Worm (Caenorhabditis elegans): ENCODE data around the gene R07H5.11.
A peak's percentile ranks its signal among the peaks of the same experiment; 100 is the strongest.
"Not testable (repeated sequence)": the region's sequence is repeated elsewhere in the genome, so short reads cannot be mapped to it uniquely, and the experiment has no call there.

Gene R07H5.11

DNA sequence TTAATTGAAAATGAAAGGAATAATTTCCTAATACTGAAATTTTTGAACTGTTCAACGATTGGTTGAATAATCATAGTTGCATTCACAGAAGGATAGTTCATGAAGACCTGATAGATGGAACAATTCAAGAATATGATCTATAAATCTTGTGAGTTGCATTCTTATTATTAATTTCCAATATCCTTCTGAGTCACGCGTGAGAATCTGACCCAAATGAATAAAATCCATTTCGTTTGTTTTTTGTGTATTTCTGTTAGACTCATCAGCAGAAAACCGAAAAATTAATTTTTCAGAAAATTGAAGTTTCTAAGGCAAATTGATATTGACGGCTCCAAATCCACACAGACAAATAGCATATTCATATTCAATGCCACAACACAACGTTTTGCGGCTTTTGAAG lies 13.2 kb upstream of the R07H5.11 start, which contains the start of gene fbxb-79:
Gene fbxb-79 (minus strand): TSS at position 101 of the 400 bp plus-strand sequence.
- TF ChIP-seq unc-62 (GFP tag; optimal IDR thresholded peaks at IDR 0.05): no peak
- TF ChIP-seq blmp-1 (tag; optimal IDR thresholded peaks at IDR 0.05): no peak
- no peak for TF ChIP-seq nhr-28 (tag; optimal IDR thresholded peaks at IDR 0.05)
- TF ChIP-seq ham-2 (GFP tag; optimal IDR thresholded peaks at IDR 0.05): no peak
- no peak for TF ChIP-seq nhr-12 (tag; optimal IDR thresholded peaks at IDR 0.05)
- no peak for TF ChIP-seq sptf-1 (tag; optimal IDR thresholded peaks at IDR 0.05)
- no peak for TF ChIP-seq drap-1 (GFP tag; optimal IDR thresholded peaks at IDR 0.05)
- no peak for TF ChIP-seq lsy-2 (tag; optimal IDR thresholded peaks at IDR 0.05)
- TF ChIP-seq unc-120 (tag; optimal IDR thresholded peaks at IDR 0.05; ENCODE audit: poor library complexity, severe bottlenecking): no peak
- no peak for TF ChIP-seq tbx-8 (GFP tag; optimal IDR thresholded peaks at IDR 0.05)
- TF ChIP-seq nhr-76 (tag; optimal IDR thresholded peaks at IDR 0.05): no peak
- TF ChIP-seq ceh-83 (GFP tag; optimal IDR thresholded peaks at IDR 0.05): no peak
- no peak for TF ChIP-seq cnd-1 (tag; optimal IDR thresholded peaks at IDR 0.05)

DNA sequence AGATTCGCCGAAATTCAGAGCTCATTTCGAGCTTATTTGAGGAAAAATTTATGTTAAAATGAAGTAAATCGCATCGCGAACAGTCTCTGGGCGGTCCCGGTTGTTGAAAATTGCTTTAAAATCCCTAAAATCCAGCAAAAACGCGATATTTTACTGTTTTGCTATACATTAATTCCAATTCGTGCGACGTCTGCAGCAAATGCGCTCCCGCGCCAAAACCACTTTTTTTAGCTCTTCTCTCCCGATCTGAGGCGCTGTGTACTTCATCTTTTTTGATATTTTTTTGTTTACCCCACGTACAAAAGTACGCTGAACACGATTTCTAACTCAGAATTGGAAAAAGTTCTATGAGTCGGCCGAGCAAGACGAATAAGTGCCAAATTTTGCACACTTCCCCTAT lies 3.6 kb upstream of the R07H5.11 start, which contains the start of gene R07H5.16:
Gene R07H5.16 (plus strand): TSS at position 348 of the 400 bp plus-strand sequence.
- not testable (repeated sequence) for TF ChIP-seq ceh-39 (tag; optimal IDR thresholded peaks at IDR 0.05); drap-1 (GFP tag; optimal IDR thresholded peaks at IDR 0.05); tbx-8 (GFP tag; optimal IDR thresholded peaks at IDR 0.05)

DNA sequence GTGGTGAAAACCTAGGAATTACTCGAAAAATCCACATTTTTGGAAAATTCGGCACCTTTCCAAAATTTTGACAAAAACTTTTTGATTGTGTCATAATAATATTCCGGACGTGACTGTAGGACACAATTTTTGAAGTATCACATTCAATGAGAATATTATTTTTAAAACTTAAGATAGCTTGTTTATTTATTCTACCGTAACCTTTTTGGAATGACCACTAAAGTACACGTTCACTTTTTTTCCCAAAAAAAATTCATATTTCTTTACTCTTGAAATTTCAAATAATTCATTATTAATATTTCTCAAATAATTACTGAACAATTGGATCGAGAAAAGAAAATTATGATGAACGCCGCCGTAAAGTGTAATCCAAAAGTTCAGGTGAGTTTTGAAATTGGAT lies 4.6 kb downstream of the R07H5.11 start, which contains the start of gene R07H5.9:
Gene R07H5.9 (plus strand): TSS at position 301 of the 400 bp plus-strand sequence.
- TF ChIP-seq lin-32 (GFP tag; optimal IDR thresholded peaks at IDR 0.05) (no peak), nhr-76 (tag; optimal IDR thresholded peaks at IDR 0.05) (no peak), tbx-8 (GFP tag; optimal IDR thresholded peaks at IDR 0.05) (no peak), ztf-11 (tag; optimal IDR thresholded peaks at IDR 0.05) (no peak), nhr-28 (tag; optimal IDR thresholded peaks at IDR 0.05) (no peak), ceh-43 (GFP tag; optimal IDR thresholded peaks at IDR 0.05) (no peak), sptf-1 (tag; optimal IDR thresholded peaks at IDR 0.05) (no peak), zip-8 (tag; optimal IDR thresholded peaks at IDR 0.05) (no peak), bed-3 (GFP tag; optimal IDR thresholded peaks at IDR 0.05) (no peak), blmp-1 (tag; optimal IDR thresholded peaks at IDR 0.05) (no peak), flh-1 (GFP tag; optimal IDR thresholded peaks at IDR 0.05) (no peak), lin-13 (tag; optimal IDR thresholded peaks at IDR 0.05) (no peak), elt-3 (tag; optimal IDR thresholded peaks at IDR 0.05) (no peak), hlh-1 (tag; optimal IDR thresholded peaks at IDR 0.05) (no peak), unc-120 (tag; optimal IDR thresholded peaks at IDR 0.05; ENCODE audit: poor library complexity, severe bottlenecking) (no peak)

DNA sequence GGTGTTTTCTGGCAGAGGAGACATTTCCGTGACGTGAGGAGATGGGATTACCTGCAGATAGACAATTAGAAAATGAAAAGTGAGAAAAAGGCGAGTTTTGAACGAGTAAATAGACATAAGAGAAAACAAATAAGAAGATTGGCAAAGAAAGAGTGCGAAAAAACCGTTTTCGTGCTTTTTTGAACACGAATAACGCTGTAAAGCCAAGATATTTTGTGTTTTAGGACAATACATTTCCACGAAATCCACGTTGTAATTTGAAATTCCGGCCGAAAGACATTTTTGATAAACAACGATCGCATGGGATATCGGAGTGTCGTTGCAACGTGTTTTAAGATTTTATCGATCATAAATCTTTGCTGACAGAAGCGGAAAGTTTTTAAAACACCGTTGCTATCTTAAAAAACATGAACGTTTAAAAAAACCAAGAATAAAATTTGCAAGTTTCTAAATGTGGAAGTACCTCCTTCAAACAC lies 8.3 kb downstream of the R07H5.11 start, which contains the start of gene adk-1:
Gene adk-1 (minus strand): TSS at position 51 of the 476 bp plus-strand sequence.
- no peak for TF ChIP-seq nhr-28 (tag; optimal IDR thresholded peaks at IDR 0.05)
- no peak for TF ChIP-seq snpc-4 (tag; optimal IDR thresholded peaks at IDR 0.05)
- TF ChIP-seq mep-1 (tag; optimal IDR thresholded peaks at IDR 0.05): no peak
- TF ChIP-seq bed-3 (GFP tag; optimal IDR thresholded peaks at IDR 0.05): no peak
- TF ChIP-seq ceh-39 (tag; optimal IDR thresholded peaks at IDR 0.05): no peak
- TF ChIP-seq ceh-43 (GFP tag; optimal IDR thresholded peaks at IDR 0.05): no peak

DNA sequence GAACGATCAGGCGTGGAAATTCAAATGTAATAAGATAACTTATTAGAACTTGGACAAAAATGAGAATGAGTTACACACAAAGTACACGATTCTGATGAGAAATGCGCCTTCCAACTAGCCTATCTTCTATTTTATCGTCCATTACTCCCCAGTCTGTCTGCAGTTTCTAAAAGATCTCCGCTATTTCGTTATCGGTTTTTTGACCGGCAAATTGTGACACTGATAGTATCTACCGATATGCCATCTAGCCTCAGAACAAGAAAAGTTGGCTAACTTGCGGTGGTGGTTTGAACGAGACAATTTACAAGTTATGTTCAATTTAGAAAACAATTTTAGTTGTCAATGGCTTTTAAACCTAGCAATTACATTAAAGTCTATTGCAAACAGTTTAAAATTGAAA lies 9.0 kb downstream of the R07H5.11 start:
- TF ChIP-seq elt-1 (tag; optimal IDR thresholded peaks at IDR 0.05; ENCODE audit: borderline replicate concordance, insufficient read depth) (peak; percentile 94), cnd-1 (tag; optimal IDR thresholded peaks at IDR 0.05) (no peak), ham-2 (GFP tag; optimal IDR thresholded peaks at IDR 0.05) (peak; percentile 84), ztf-11 (tag; optimal IDR thresholded peaks at IDR 0.05) (no peak), hlh-1 (tag; optimal IDR thresholded peaks at IDR 0.05) (no peak), snpc-4 (tag; optimal IDR thresholded peaks at IDR 0.05) (no peak)

DNA sequence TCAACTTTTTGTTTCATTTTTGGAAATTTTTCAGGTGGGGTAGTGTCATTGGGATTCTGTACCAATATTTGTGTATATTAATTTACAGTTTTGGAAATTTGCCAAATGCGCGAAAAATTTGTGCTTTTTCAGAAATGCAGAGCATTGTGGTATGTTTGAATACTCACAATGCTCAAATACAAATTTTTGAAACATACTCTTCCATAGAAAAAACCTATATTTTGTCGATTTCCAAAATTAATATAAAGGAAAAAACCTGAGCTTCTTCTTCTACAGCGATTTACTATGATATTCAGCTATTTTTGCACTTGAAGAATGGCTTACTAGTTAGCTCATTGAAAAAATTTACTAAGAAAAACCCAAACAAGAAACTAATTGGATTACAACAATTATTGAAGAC lies 10.4 kb downstream of the R07H5.11 start:
- TF ChIP-seq unc-39 (tag; optimal IDR thresholded peaks at IDR 0.05) (no peak), ham-2 (GFP tag; optimal IDR thresholded peaks at IDR 0.05) (no peak), ceh-39 (tag; optimal IDR thresholded peaks at IDR 0.05) (no peak), flh-1 (GFP tag; optimal IDR thresholded peaks at IDR 0.05) (no peak), pha-4 (tag; optimal IDR thresholded peaks at IDR 0.05) (no peak), ztf-11 (tag; optimal IDR thresholded peaks at IDR 0.05) (no peak), bed-3 (GFP tag; optimal IDR thresholded peaks at IDR 0.05) (no peak), sem-2 (GFP tag; optimal IDR thresholded peaks at IDR 0.05) (no peak), cnd-1 (tag; optimal IDR thresholded peaks at IDR 0.05) (no peak), mab-5 (tag; optimal IDR thresholded peaks at IDR 0.05) (no peak), nhr-237 (tag; optimal IDR thresholded peaks at IDR 0.05) (no peak), elt-3 (tag; optimal IDR thresholded peaks at IDR 0.05) (no peak), blmp-1 (tag; optimal IDR thresholded peaks at IDR 0.05) (no peak), hlh-1 (tag; optimal IDR thresholded peaks at IDR 0.05) (no peak), zip-8 (tag; optimal IDR thresholded peaks at IDR 0.05) (no peak), ces-1 (GFP tag; optimal IDR thresholded peaks at IDR 0.05) (no peak), sptf-1 (tag; optimal IDR thresholded peaks at IDR 0.05) (no peak), nhr-12 (tag; optimal IDR thresholded peaks at IDR 0.05) (no peak), elt-1 (tag; optimal IDR thresholded peaks at IDR 0.05; ENCODE audit: borderline replicate concordance, insufficient read depth) (no peak), lin-32 (GFP tag; optimal IDR thresholded peaks at IDR 0.05) (no peak)
